Fruit fly (Drosophila melanogaster) whole organism, pupa: ENCODE results near the gene Ufsp2.

Experiments
- CG10348 ChIP-seq: fragments of 200-800 bp; sonication (Bioruptor generic); IDR thresholded peaks from 2 replicates; pipeline ENCODE4 v1.3.6; 2022; ENCODE audit warnings: missing biosample characterization, missing genetic modification characterization
- CG12605 ChIP-seq: fragments of 200-800 bp; sonication (Bioruptor generic); IDR thresholded peaks from 2 replicates; pipeline ENCODE4 v1.3.6; 2022; ENCODE audit warnings: missing biosample characterization, missing genetic modification characterization
- CG13204 ChIP-seq: fragments of 200-800 bp; sonication (Bioruptor generic); optimal IDR thresholded peaks from 2 replicates; lab custom pipeline; 2018; ENCODE audit warnings: missing biosample characterization, mild to moderate bottlenecking, missing genetic modification characterization, moderate library complexity
- CG14655 ChIP-seq: fragments of 200-800 bp; sonication (Bioruptor generic); optimal IDR thresholded peaks from 3 replicates; lab custom pipeline; 2017; ENCODE audit warnings: mild to moderate bottlenecking, missing biosample characterization, missing genetic modification reagents, missing genetic modification characterization
- CG15710 ChIP-seq: fragments of 200-800 bp; sonication (Bioruptor generic); optimal IDR thresholded peaks from 2 replicates; lab custom pipeline; 2018; ENCODE audit warnings: missing biosample characterization, mild to moderate bottlenecking, missing genetic modification characterization, moderate library complexity
- CG17806 ChIP-seq: fragments of 200-800 bp; sonication (Bioruptor generic); optimal IDR thresholded peaks from 2 replicates; lab custom pipeline; 2018; ENCODE audit warnings: missing biosample characterization, mild to moderate bottlenecking, missing genetic modification characterization, moderate library complexity
- CG32121 ChIP-seq: fragments of 200-800 bp; sonication (Bioruptor generic); IDR thresholded peaks from 2 replicates; pipeline ENCODE4 v1.3.6; 2022; ENCODE audit warnings: missing biosample characterization, missing genetic modification characterization
- CG34367 ChIP-seq: fragments of 200-800 bp; sonication (Bioruptor generic); optimal IDR thresholded peaks from 2 replicates; lab custom pipeline; 2018; ENCODE audit warnings: missing biosample characterization, mild to moderate bottlenecking, missing genetic modification characterization
- CG4496 ChIP-seq: fragments of 200-800 bp; sonication (Bioruptor generic); IDR thresholded peaks from 3 replicates; pipeline ENCODE4 v1.3.6; 2022; ENCODE audit warnings: missing biosample characterization, missing genetic modification characterization
- CG8159 ChIP-seq: fragments of 200-800 bp; sonication (Bioruptor generic); optimal IDR thresholded peaks from 3 replicates; lab custom pipeline; 2018; ENCODE audit warnings: missing biosample characterization, mild to moderate bottlenecking, missing genetic modification characterization, moderate library complexity
- CG8301 ChIP-seq: fragments of 200-800 bp; sonication (Bioruptor generic); optimal IDR thresholded peaks from 2 replicates; lab custom pipeline; 2018; ENCODE audit warnings: missing biosample characterization, mild to moderate bottlenecking, missing genetic modification characterization
- CG9948 ChIP-seq: fragments of 200-800 bp; sonication (Bioruptor generic); optimal IDR thresholded peaks from 2 replicates; lab custom pipeline; 2018; ENCODE audit warnings: missing biosample characterization, mild to moderate bottlenecking, missing genetic modification characterization, moderate library complexity
- D1 ChIP-seq: fragments of 200-800 bp; sonication (Bioruptor generic); optimal IDR thresholded peaks from 2 replicates; lab custom pipeline; 2018; ENCODE audit warnings: missing biosample characterization, mild to moderate bottlenecking, missing genetic modification characterization, moderate library complexity
- EcR ChIP-seq: fragments of 200-800 bp; sonication (Bioruptor generic); optimal IDR thresholded peaks from 3 replicates; lab custom pipeline; 2019; ENCODE audit warnings: missing biosample characterization, missing genetic modification characterization, mild to moderate bottlenecking, moderate library complexity, missing genetic modification reagents
- Ets98B ChIP-seq: fragments of 200-800 bp; sonication (Bioruptor generic); IDR thresholded peaks from 2 replicates; pipeline ENCODE4 v1.3.6; 2022; ENCODE audit warnings: missing biosample characterization, missing genetic modification characterization
- Pif1A ChIP-seq: fragments of 200-800 bp; sonication (Bioruptor generic); optimal IDR thresholded peaks from 3 replicates; lab custom pipeline; 2016; ENCODE audit warnings: missing biosample characterization, missing genetic modification characterization
- Pif1B ChIP-seq: fragments of 200-800 bp; sonication (Bioruptor generic); optimal IDR thresholded peaks from 3 replicates; lab custom pipeline; 2016; ENCODE audit warnings: missing biosample characterization, missing genetic modification characterization
- Snoo ChIP-seq: fragments of 200-800 bp; sonication (Bioruptor generic); optimal IDR thresholded peaks from 3 replicates; lab custom pipeline; 2017; ENCODE audit warnings: missing biosample characterization, mild to moderate bottlenecking, missing genetic modification characterization, inconsistent platforms
- fd96Ca ChIP-seq: fragments of 200-800 bp; sonication (Bioruptor generic); IDR thresholded peaks from 3 replicates; pipeline ENCODE4 v1.3.6; 2022; ENCODE audit warnings: missing biosample characterization, missing genetic modification characterization
- gl ChIP-seq: fragments of 200-800 bp; sonication (Bioruptor generic); optimal IDR thresholded peaks from 2 replicates; lab custom pipeline; 2018; ENCODE audit warnings: missing biosample characterization, mild to moderate bottlenecking, missing genetic modification characterization
- rn ChIP-seq: fragments of 200-800 bp; sonication (Bioruptor generic); IDR thresholded peaks from 2 replicates; pipeline ENCODE4 v1.3.6; 2022; ENCODE audit warnings: missing biosample characterization, missing genetic modification characterization

Ufsp2 gene

DNA sequence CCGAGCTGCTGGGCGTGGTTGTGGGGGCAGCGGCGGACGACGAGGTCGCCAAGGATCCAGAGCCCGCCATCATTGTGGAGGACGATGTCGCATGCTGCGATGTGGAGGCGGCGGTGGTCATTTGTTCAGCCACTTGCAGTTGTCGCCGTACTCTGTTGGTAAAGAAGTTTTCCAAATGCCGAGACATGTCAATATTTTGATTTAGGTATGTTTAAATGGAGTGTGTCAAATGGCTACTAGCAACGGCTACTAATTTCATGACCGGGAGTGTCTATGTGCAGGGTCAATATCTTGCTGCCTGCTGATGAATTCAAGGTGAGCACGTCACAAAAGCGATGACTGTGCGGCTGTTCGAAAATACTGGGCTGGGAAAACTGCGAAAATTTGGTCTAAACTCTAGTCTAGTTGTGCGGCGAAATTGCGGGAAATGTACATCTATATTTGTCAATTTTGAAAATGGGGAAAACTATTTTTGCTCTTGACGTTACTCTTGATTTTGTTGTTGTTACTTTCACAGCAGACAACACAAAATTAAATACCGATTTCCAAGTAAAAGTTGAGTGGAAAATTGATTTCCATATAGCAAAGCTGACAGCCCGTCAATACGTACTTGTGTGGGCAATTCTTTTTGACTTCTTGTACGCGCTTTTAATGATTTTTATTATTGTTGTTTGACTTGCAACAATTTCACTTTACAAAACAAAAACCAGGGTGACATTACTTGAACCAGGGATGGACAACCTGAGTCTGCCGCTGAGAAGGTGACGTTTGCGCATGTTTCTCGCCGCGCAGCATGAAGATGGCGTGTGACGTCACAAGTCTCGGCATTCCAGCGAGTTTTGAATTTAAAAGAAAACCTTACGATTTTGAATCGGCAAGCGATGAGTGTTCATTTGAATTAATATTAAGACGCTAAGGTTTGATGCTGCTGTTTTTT is 11.3 kb downstream of the Ufsp2 start, which contains the start of gene CG7656:
TSS of gene CG7656 (minus strand) at position 731 of the 937 bp plus-strand sequence.
- TF ChIP-seq Pif1B (GFP tag; lab: Kevin White, UChicago), result no peak
- peak; percentile 74 for TF ChIP-seq Ets98B
- no peak for TF ChIP-seq CG17806 (tag; lab: Kevin White, UChicago)
- TF ChIP-seq CG32121 (GFP tag; lab: Robert Waterston, UW), result peak; percentile 46
- TF ChIP-seq Snoo (tag; lab: Kevin White, UChicago), result peak; percentile 52
- TF ChIP-seq CG13204 (GFP tag; lab: Kevin White, UChicago), result no peak
- peak; percentile 31 for TF ChIP-seq CG8159 (tag; lab: Kevin White, UChicago)
- TF ChIP-seq CG10348, result no peak
- TF ChIP-seq CG34367, result peak; percentile 15
- no peak for TF ChIP-seq CG14655
- TF ChIP-seq CG8301 (tag; lab: Kevin White, UChicago), result no peak
- TF ChIP-seq Pif1A (GFP tag; lab: Kevin White, UChicago), result peak; percentile 29
- TF ChIP-seq D1, result no peak
- peak; percentile 10 for TF ChIP-seq gl (tag; lab: Kevin White, UChicago)
- no peak for TF ChIP-seq CG9948 (tag; lab: Kevin White, UChicago)
- peak; percentile 53; the same call in 2 of the 3 replicates for TF ChIP-seq fd96Ca (GFP tag; lab: Robert Waterston, UW)
- peak; percentile 92 for TF ChIP-seq EcR (GFP tag; lab: Kevin White, UChicago)
- TF ChIP-seq CG12605 (GFP tag; lab: Robert Waterston, UW), result no peak; the same call in 1 of the 2 replicates
- peak; percentile 77 for TF ChIP-seq CG4496
- TF ChIP-seq CG15710 (tag; lab: Kevin White, UChicago), result peak; percentile 25
- TF ChIP-seq rn (GFP tag; lab: Robert Waterston, UW), result 0 out of 2 replicates have a peak, but pooled peaks have one; percentile 41

DNA sequence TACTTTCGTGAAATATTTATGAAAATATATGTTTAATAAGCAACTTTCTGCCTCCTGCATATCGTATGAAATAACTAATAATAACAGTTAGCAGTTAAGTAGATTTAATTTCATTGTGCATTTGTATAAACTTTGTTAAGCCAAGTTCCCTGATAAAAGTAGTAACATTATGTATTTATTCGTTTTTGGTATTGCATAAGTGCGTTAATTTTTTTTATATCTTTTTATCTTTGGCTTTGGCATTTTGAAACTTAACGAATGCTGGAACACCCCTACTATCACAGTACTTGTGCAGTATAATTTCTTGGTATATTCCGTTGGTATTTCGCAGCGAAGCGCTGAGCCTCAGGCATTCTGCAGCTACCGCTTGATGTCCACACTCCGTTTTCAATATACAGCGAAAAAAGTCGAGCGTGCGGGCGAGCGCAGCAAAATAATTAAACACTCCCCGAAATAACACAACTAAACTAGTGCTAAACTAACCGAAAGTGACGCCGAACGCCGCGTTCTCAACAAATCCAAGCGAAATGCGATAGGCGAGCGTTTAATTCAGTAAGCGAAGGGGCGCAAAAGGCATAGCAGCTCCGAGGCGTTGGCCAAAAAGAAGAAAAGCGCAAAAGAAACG is 12.3 kb downstream of the Ufsp2 start, which contains the start of gene RhoGAP71E:
TSS of gene RhoGAP71E (plus strand) at position 347 of the 625 bp plus-strand sequence.
- TF ChIP-seq CG9948 (tag; lab: Kevin White, UChicago), result peak; percentile 2
- TF ChIP-seq CG8301 (tag; lab: Kevin White, UChicago), result peak; percentile 18
- peak; percentile 33 for TF ChIP-seq EcR (GFP tag; lab: Kevin White, UChicago)
- no peak for TF ChIP-seq Pif1B (GFP tag; lab: Kevin White, UChicago)
- TF ChIP-seq gl (tag; lab: Kevin White, UChicago), result no peak
- TF ChIP-seq CG14655, result no peak
- TF ChIP-seq CG13204 (GFP tag; lab: Kevin White, UChicago), result no peak
- 0 out of 2 replicates have a peak, but pooled peaks have one; percentile 36 for TF ChIP-seq CG12605 (GFP tag; lab: Robert Waterston, UW)
- TF ChIP-seq Snoo (tag; lab: Kevin White, UChicago), result peak; percentile 20
- TF ChIP-seq rn (GFP tag; lab: Robert Waterston, UW), result no peak
- no peak for TF ChIP-seq CG17806 (tag; lab: Kevin White, UChicago)
- TF ChIP-seq D1, result no peak
- TF ChIP-seq CG15710 (tag; lab: Kevin White, UChicago), result peak; percentile 2
- peak; percentile 36 for TF ChIP-seq CG8159 (tag; lab: Kevin White, UChicago)
- peak; percentile 12 for TF ChIP-seq CG34367
- no peak for TF ChIP-seq Pif1A (GFP tag; lab: Kevin White, UChicago)
- TF ChIP-seq fd96Ca (GFP tag; lab: Robert Waterston, UW), result peak; percentile 51; the same call in 1 of the 3 replicates
- TF ChIP-seq CG10348, result no peak
- TF ChIP-seq CG4496, result peak; percentile 73
- TF ChIP-seq CG32121 (GFP tag; lab: Robert Waterston, UW), result peak; percentile 32
- TF ChIP-seq Ets98B, result peak; percentile 54

dm6 chr3L:15589746-15590145 is 13.4 kb downstream of the Ufsp2 start:
- TF ChIP-seq CG32121 (GFP tag; lab: Robert Waterston, UW), result 0 out of 2 replicates have a peak, but pooled peaks have one; percentile 31
- no peak for TF ChIP-seq rn (GFP tag; lab: Robert Waterston, UW)
- TF ChIP-seq Ets98B, result peak; percentile 39
- TF ChIP-seq CG14655, result peak; percentile 7
- TF ChIP-seq CG4496, result peak; percentile 60; the same call in 2 of the 3 replicates

DNA sequence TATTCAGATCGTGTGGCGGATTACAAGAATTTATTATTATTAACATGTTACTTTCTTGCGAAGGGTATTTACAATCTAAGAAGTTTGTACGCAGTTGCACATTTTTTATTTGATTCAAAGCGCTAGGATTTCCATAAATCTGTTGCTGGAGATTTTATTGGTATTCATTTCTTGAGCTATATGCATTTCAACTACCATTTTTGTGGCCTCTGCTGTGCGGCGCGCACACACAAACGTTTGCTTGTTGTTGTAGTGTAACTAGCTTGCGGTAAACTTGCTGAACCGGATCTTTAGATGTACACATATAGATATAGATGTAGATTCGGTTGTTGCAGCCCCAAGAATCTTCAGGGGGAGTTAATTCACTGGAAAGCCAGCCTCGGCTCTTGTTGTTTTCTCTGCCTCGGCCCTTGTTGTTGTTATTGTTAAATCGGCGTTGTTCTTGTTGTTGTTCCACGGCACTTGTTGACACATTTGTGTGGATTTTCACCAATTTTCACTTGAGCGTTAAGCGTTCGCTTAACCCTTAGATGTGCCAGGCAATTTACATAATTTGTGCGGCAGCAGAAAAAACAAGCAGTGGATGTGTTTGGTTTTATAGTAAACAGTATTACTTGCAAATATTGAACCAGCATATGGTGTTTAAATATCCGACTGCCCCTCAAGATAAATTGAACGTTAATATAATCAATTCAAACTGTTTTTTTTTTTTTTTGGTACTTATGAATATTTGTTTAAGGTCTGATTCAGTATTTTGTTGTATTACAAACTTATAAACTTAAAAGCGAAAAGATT is 14.6 kb downstream of the Ufsp2 start:
- TF ChIP-seq CG34367, result no peak
- peak; percentile 6 for TF ChIP-seq Pif1A (GFP tag; lab: Kevin White, UChicago)
- no peak for TF ChIP-seq CG8159 (tag; lab: Kevin White, UChicago)
- TF ChIP-seq EcR (GFP tag; lab: Kevin White, UChicago), result peak; percentile 28
- TF ChIP-seq, all 21 proteins: peak for 2
